Worm (Caenorhabditis elegans): ENCODE measurements around the gene latd-1.

The latd-1 gene

ce11 chrX:7897690-7898089 lies at the start of gene latd-1:
Gene latd-1 (minus strand): TSS chrX:7897790.
- no peak for TF ChIP-seq unc-62 (GFP tag; optimal IDR thresholded peaks at IDR 0.05)

- no peak for TF ChIP-seq unc-62 (GFP tag; optimal IDR thresholded peaks at IDR 0.05)
Observed at ce11 chrX:7945438-7945837, 47.8 kb upstream of the latd-1 start.

ce11 chrX:7944999-7945398 lies 47.4 kb upstream of the latd-1 start, which contains the start of gene tnt-3:
Gene tnt-3 (minus strand): TSS chrX:7945099.
- TF ChIP-seq unc-62 (GFP tag; optimal IDR thresholded peaks at IDR 0.05) = no peak

ce11 chrX:7942675-7943074 lies 45.1 kb upstream of the latd-1 start:
- no peak for TF ChIP-seq unc-62 (GFP tag; optimal IDR thresholded peaks at IDR 0.05)

ce11 chrX:7932453-7932852 lies 34.9 kb upstream of the latd-1 start:
- TF ChIP-seq unc-62 (GFP tag; optimal IDR thresholded peaks at IDR 0.05) = no peak

ce11 chrX:7930450-7930849 lies 32.9 kb upstream of the latd-1 start, which contains the start of gene zig-3:
Gene zig-3 (plus strand): TSS chrX:7930750.
- no peak for TF ChIP-seq unc-62 (GFP tag; optimal IDR thresholded peaks at IDR 0.05)

ce11 chrX:7925134-7925533 lies 27.5 kb upstream of the latd-1 start, which contains the start of gene zig-4:
Gene zig-4 (plus strand): TSS chrX:7925434.
- no peak for TF ChIP-seq unc-62 (GFP tag; optimal IDR thresholded peaks at IDR 0.05)

ce11 chrX:7921130-7921529 lies 23.5 kb upstream of the latd-1 start:
- TF ChIP-seq unc-62 (GFP tag; optimal IDR thresholded peaks at IDR 0.05) = no peak

- no peak for TF ChIP-seq unc-62 (GFP tag; optimal IDR thresholded peaks at IDR 0.05)
Observed at ce11 chrX:7916076-7916475, 18.5 kb upstream of the latd-1 start.

- TF ChIP-seq unc-62 (GFP tag; optimal IDR thresholded peaks at IDR 0.05) = no peak
Observed at ce11 chrX:7915616-7916015, 18.0 kb upstream of the latd-1 start.

- no peak for TF ChIP-seq unc-62 (GFP tag; optimal IDR thresholded peaks at IDR 0.05)
Observed at ce11 chrX:7913830-7914229, 16.2 kb upstream of the latd-1 start, which contains the start of gene C39D10.7. Gene C39D10.7 (minus strand): TSS chrX:7913930.

- TF ChIP-seq unc-62 (GFP tag; optimal IDR thresholded peaks at IDR 0.05) = no peak
Observed at ce11 chrX:7906430-7907014, 8.9 kb upstream of the latd-1 start, which contains the start of gene C39D10.1. Gene C39D10.1 (plus strand): TSS chrX:7906964.

- no peak for TF ChIP-seq unc-62 (GFP tag; optimal IDR thresholded peaks at IDR 0.05)
Observed at ce11 chrX:7902976-7903375, 5.4 kb upstream of the latd-1 start, which contains the start of gene C39D10.11. Gene C39D10.11 (plus strand): TSS chrX:7903276.

- no peak for TF ChIP-seq unc-62 (GFP tag; optimal IDR thresholded peaks at IDR 0.05)
Observed at ce11 chrX:7901840-7902239, 4.2 kb upstream of the latd-1 start.

ce11 chrX:7900180-7900579 lies 2.6 kb upstream of the latd-1 start:
- TF ChIP-seq unc-62 (GFP tag; optimal IDR thresholded peaks at IDR 0.05) = no peak

ce11 chrX:7898131-7898530 lies 541 bp upstream of the latd-1 start:
- no peak for TF ChIP-seq unc-62 (GFP tag; optimal IDR thresholded peaks at IDR 0.05)

- TF ChIP-seq unc-62 (GFP tag; optimal IDR thresholded peaks at IDR 0.05) = no peak
Observed at ce11 chrX:7892296-7892695, 5.3 kb downstream of the latd-1 start, which contains the start of gene C39D10.5. Gene C39D10.5 (minus strand): TSS chrX:7892396.

- TF ChIP-seq unc-62 (GFP tag; optimal IDR thresholded peaks at IDR 0.05) = no peak
Observed at ce11 chrX:7888915-7889314, 8.7 kb downstream of the latd-1 start, which contains the start of gene C39D10.2. Gene C39D10.2 (plus strand): TSS chrX:7889215.

Measured in whole organism, dauer.